Worm (Caenorhabditis elegans): ENCODE data around the gene Y9C9A.5.

Y9C9A.5 gene

DNA sequence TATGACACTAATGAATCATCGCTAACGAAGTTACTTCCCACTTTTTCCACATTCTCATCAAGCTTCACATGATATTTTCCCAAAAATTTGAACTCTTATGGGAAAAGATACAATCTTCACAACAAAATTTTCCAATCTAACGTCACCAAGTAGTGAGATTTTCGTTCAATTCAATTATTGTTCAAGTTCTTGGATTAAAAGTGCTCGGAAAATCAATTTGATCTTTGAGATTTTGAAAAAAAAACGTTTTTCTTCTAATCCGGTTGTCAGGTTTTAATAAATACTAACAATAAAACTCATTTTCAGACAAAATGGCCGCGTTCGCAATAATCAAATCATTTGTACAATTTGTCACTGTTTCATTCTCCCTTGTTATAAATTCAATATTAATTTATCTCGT is 7.7 kb upstream of the Y9C9A.5 start, which contains the start of gene str-153 (continued):
- no peak for TF ChIP-seq elt-3 (tag; optimal IDR thresholded peaks at IDR 0.05)
- TF ChIP-seq ceh-90 (tag; optimal IDR thresholded peaks at IDR 0.05): no peak

DNA sequence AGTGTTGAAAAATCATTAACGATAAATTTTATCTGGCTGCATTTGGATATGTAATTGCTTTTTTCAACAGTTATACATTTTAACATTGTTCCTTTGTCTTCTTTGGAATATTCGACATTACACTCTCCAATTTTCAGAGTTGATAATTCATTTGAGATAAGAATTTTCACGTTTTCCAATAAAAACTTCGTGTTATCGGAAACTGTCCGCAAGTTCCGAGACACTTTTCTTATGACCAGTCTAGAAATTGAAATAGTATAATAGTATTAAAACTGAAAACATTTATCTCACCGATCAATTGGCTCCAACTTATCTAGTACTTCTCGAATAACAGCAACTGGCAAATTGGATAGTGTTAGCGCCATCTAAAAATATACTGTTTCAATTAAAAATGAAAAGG is 4.1 kb upstream of the Y9C9A.5 start, which contains the start of gene fbxa-86:
fbxa-86 (minus strand) TSS at position 367 of the 400 bp plus-strand sequence.
- TF ChIP-seq elt-2 (tag; optimal IDR thresholded peaks at IDR 0.05) (peak; percentile 56), tlp-1 (tag; optimal IDR thresholded peaks at IDR 0.05) (no peak)

- no peak for TF ChIP-seq fkh-4 (tag; optimal IDR thresholded peaks at IDR 0.05; ENCODE audit: borderline replicate concordance)
Measured at ce11 chrIV:4938664-4939063, 3.1 kb upstream of the Y9C9A.5 start, which contains the start of gene str-168. Gene str-168, plus strand, starts transcription at chrIV:4938964.

DNA sequence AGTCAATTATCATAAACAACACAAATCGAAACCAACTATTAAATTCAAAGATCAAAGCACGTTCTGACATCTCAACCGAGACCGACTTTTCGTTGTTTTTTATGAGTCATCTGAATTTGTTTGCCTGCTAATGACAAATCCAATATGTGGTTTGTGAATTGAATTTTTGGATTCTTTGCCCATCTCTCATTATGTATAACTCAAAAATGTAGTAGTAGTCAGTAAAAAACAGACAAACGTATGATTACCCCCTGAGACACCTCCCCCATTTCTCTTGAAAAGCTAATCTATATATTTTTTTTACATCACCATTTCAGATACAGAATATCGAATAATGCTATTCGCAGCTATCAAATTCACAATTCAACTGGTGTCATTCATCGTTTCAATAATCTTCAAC is 4.0 kb downstream of the Y9C9A.5 start, which contains the start of gene str-169:
str-169 (plus strand) TSS at position 301 of the 400 bp plus-strand sequence.
- peak; percentile 17 for TF ChIP-seq fkh-8 (tag; optimal IDR thresholded peaks at IDR 0.05)
- no peak for TF ChIP-seq hlh-4 (tag; optimal IDR thresholded peaks at IDR 0.05)

DNA sequence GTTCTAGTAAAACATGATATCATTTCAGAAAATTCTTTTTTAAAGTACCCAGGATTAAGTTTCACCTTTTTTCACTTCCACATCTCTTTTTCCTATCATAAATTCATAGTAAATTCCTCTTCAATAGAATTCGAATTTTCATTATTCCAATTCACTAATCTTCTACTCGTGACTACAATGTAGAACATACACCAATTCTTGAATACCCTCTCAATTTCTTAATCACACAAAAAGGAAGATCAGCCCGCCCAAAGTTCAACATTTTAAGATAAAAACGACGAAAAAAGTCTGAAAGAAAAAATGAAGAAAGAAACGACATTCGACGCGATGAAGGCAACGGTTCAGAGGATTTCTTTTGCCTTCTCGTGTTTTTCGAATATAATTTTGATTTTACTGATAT is 12.1 kb downstream of the Y9C9A.5 start, which contains the start of gene str-163:
str-163 (plus strand) TSS at position 301 of the 400 bp plus-strand sequence.
- no peak for TF ChIP-seq nhr-237 (tag; optimal IDR thresholded peaks at IDR 0.05)
- no peak for TF ChIP-seq ceh-82 (tag; optimal IDR thresholded peaks at IDR 0.05)
- peak; percentile 55 for TF ChIP-seq dsc-1 (tag; optimal IDR thresholded peaks at IDR 0.05)
- TF ChIP-seq blmp-1 (tag; optimal IDR thresholded peaks at IDR 0.05): no peak
- TF ChIP-seq unc-62 (GFP tag; optimal IDR thresholded peaks at IDR 0.05): no peak
- peak; percentile 39 for TF ChIP-seq pax-3 (tag; optimal IDR thresholded peaks at IDR 0.05)
- no peak for TF ChIP-seq fkh-4 (tag; optimal IDR thresholded peaks at IDR 0.05; ENCODE audit: borderline replicate concordance)
- TF ChIP-seq lin-15B (tag; optimal IDR thresholded peaks at IDR 0.05): no peak
- no peak for TF ChIP-seq nhr-85 (tag)
- TF ChIP-seq vab-15 (tag; optimal IDR thresholded peaks at IDR 0.05): no peak
- TF ChIP-seq nhr-47 (tag; optimal IDR thresholded peaks at IDR 0.05): no peak
- no peak for TF ChIP-seq pqm-1 (tag; optimal IDR thresholded peaks at IDR 0.05)
- TF ChIP-seq fkh-8 (tag; optimal IDR thresholded peaks at IDR 0.05): peak; percentile 39
- no peak for TF ChIP-seq ztf-11 (tag; optimal IDR thresholded peaks at IDR 0.05)
- no peak for TF ChIP-seq hlh-4 (tag; optimal IDR thresholded peaks at IDR 0.05)
- TF ChIP-seq rnt-1 (tag; optimal IDR thresholded peaks at IDR 0.05): no peak
- TF ChIP-seq sox-4 (tag; optimal IDR thresholded peaks at IDR 0.05): peak; percentile 44
- TF ChIP-seq snu-23 (GFP tag; optimal IDR thresholded peaks at IDR 0.05): no peak
- TF ChIP-seq hpl-2 (GFP tag; optimal IDR thresholded peaks at IDR 0.05): no peak
- TF ChIP-seq tbx-2 (tag; optimal IDR thresholded peaks at IDR 0.05): no peak
- TF ChIP-seq nhr-90 (tag; optimal IDR thresholded peaks at IDR 0.05; ENCODE audit: poor library complexity): no peak
- no peak for TF ChIP-seq mab-9 (GFP tag; IDR thresholded peaks at IDR 0.05)

- no peak for TF ChIP-seq fkh-8 (tag; optimal IDR thresholded peaks at IDR 0.05)
- no peak for TF ChIP-seq efl-1 (optimal IDR thresholded peaks at IDR 0.05)
- peak in 1 of 2 experiments; percentile 76 for TF ChIP-seq efl-1 (GFP tag; optimal IDR thresholded peaks at IDR 0.05 in 1 of 2)
- TF ChIP-seq ztf-4 (tag; optimal IDR thresholded peaks at IDR 0.05): no peak
Measured at ce11 chrIV:4960623-4961022, 18.8 kb downstream of the Y9C9A.5 start, which contains the start of gene str-164. Gene str-164, plus strand, starts transcription at chrIV:4960735.

DNA sequence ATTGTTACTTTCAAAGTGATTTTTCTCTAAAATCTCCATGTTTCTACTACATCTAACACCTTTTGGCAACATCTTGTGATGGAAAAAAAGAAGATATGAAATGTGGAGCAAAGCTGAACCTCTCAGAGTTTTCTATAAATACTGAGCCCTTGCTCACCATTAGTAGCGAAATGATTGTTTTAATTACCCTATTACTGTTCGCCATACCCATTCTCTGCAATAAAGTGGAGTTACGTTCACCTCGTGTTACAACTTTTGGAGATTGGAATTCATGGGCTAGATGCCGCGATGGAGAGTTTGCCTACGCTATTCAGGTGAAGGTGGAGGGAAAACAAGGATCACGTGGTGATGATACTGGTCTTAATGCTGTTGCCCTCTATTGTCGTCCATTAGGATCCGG is 22.1 kb downstream of the Y9C9A.5 start, which contains the start of gene txt-3:
txt-3 (plus strand) TSS at position 125 of the 400 bp plus-strand sequence.
- no peak for TF ChIP-seq dsc-1 (tag; optimal IDR thresholded peaks at IDR 0.05)
- TF ChIP-seq nhr-20 (tag; optimal IDR thresholded peaks at IDR 0.05): no peak
- TF ChIP-seq isw-1 (GFP tag; IDR thresholded peaks at IDR 0.05): no peak
- TF ChIP-seq snu-23 (GFP tag; optimal IDR thresholded peaks at IDR 0.05): no peak
- no peak for TF ChIP-seq pag-3 (tag; optimal IDR thresholded peaks at IDR 0.05; ENCODE audit: borderline replicate concordance, insufficient read depth)
- TF ChIP-seq zip-4 (GFP tag; optimal IDR thresholded peaks at IDR 0.05): no peak
- no peak for TF ChIP-seq nhr-28 (tag; optimal IDR thresholded peaks at IDR 0.05)
- no peak for TF ChIP-seq nhr-90 (tag; optimal IDR thresholded peaks at IDR 0.05; ENCODE audit: poor library complexity)
- no peak for TF ChIP-seq ama-1 (optimal IDR thresholded peaks at IDR 0.05)
- no peak for TF ChIP-seq lsy-2 (tag; optimal IDR thresholded peaks at IDR 0.05)
- TF ChIP-seq xbp-1 (tag; optimal IDR thresholded peaks at IDR 0.05): no peak
- TF ChIP-seq C04F5.9 (tag; optimal IDR thresholded peaks at IDR 0.05): no peak
- no peak for TF ChIP-seq fos-1 (tag; optimal IDR thresholded peaks at IDR 0.05)
- no peak for TF ChIP-seq nhr-237 (tag; optimal IDR thresholded peaks at IDR 0.05)
- no peak for TF ChIP-seq sox-4 (tag; optimal IDR thresholded peaks at IDR 0.05)
- TF ChIP-seq unc-30 (tag; optimal IDR thresholded peaks at IDR 0.05): no peak
